Fruit fly (Drosophila melanogaster) whole organism: ENCODE measurements around the gene CG18545.
"Not testable (repeated sequence)": the region's sequence is repeated elsewhere in the genome, so short reads cannot be mapped to it uniquely, and the experiment has no call there.

Source experiments
- Dll ChIP-seq: fragments of >200 bp; optimal IDR thresholded peaks from 2 replicates; lab custom pipeline; 2017
- pan ChIP-seq: fragments of >200 bp; optimal IDR thresholded peaks from 2 replicates; lab custom pipeline; 2017
- psq ChIP-seq: fragments of >200 bp; optimal IDR thresholded peaks from 2 replicates; lab custom pipeline; 2017
- usp ChIP-seq: fragments of >200 bp; optimal IDR thresholded peaks from 2 replicates; lab custom pipeline; 2017; ENCODE audit warnings: missing biosample characterization, missing genetic modification characterization, mixed read lengths

- TF ChIP-seq psq (lab: Kevin White, UChicago); pan (lab: Kevin White, UChicago); Dll; usp (GFP tag; lab: Kevin White, UChicago): not testable (repeated sequence)
These were observed 7.7 kb downstream of the CG18545 start, which contains the start of gene CG31406 for dm6 chr3R:10348461-10348860.
